Worm (Caenorhabditis elegans): Measurements from ENCODE around the gene grd-6.

ce11 chrV:9220444-9220843 lies 1.2 kb upstream of the grd-6 start:
- no peak for TF ChIP-seq ceh-82 (tag; optimal IDR thresholded peaks at IDR 0.05)
- TF ChIP-seq unc-55 (GFP tag; optimal IDR thresholded peaks at IDR 0.05): peak; percentile 79
- no peak for TF ChIP-seq lin-39 (tag; optimal IDR thresholded peaks at IDR 0.05)

Measured in whole organism, L2 larva.